Fruit fly (Drosophila melanogaster) whole organism, prepupa: Measurements from ENCODE around the gene dx.

Experiments used
- Blimp-1 ChIP-seq: fragments of 200-800 bp; sonication (Bioruptor generic); optimal IDR thresholded peaks from 3 replicates; lab custom pipeline; 2017; ENCODE audit warnings: missing biosample characterization, missing genetic modification characterization, mild to moderate bottlenecking, moderate library complexity, missing genetic modification reagents
- CG10631 ChIP-seq: fragments of 200-800 bp; sonication (Bioruptor generic); optimal IDR thresholded peaks from 2 replicates; lab custom pipeline; 2016; ENCODE audit warnings: missing biosample characterization, missing genetic modification characterization
- CG11294 ChIP-seq: fragments of 200-800 bp; sonication (Bioruptor generic); IDR thresholded peaks from 2 replicates; pipeline ENCODE4 v1.3.6; 2022; ENCODE audit warnings: missing biosample characterization, missing genetic modification characterization
- CG11762 ChIP-seq: fragments of 200-800 bp; sonication (Bioruptor generic); optimal IDR thresholded peaks from 3 replicates; lab custom pipeline; 2016; ENCODE audit warnings: missing biosample characterization, missing genetic modification characterization; ENCODE audit not compliant: insufficient read depth
- CG11902 ChIP-seq: fragments of 200-800 bp; sonication (Bioruptor generic); optimal IDR thresholded peaks from 3 replicates; lab custom pipeline; 2016; ENCODE audit warnings: missing biosample characterization, missing genetic modification characterization
- CG15336 ChIP-seq: fragments of 200-800 bp; sonication (Bioruptor generic); IDR thresholded peaks from 2 replicates; pipeline ENCODE4 v1.3.6; 2022; ENCODE audit warnings: missing biosample characterization, missing genetic modification characterization
- CG1621 ChIP-seq: fragments of 200-800 bp; sonication (Bioruptor generic); optimal IDR thresholded peaks from 3 replicates; lab custom pipeline; 2018; ENCODE audit warnings: missing biosample characterization, mild to moderate bottlenecking, missing genetic modification characterization
- CG16779 ChIP-seq: fragments of 200-800 bp; sonication (Bioruptor generic); optimal IDR thresholded peaks from 3 replicates; lab custom pipeline; 2017; ENCODE audit warnings: missing biosample characterization, mild to moderate bottlenecking, missing genetic modification characterization
- CG3032 ChIP-seq: fragments of 200-800 bp; optimal IDR thresholded peaks from 2 replicates; lab custom pipeline; 2019; ENCODE audit warnings: missing biosample characterization, mild to moderate bottlenecking, missing genetic modification characterization, moderate library complexity
- CG32006 ChIP-seq: fragments of 200-800 bp; sonication (Bioruptor generic); optimal IDR thresholded peaks from 3 replicates; lab custom pipeline; 2017; ENCODE audit warnings: missing biosample characterization, mild to moderate bottlenecking, missing genetic modification characterization
- CG34406 ChIP-seq: fragments of 200-800 bp; sonication (Bioruptor generic); optimal IDR thresholded peaks from 3 replicates; lab custom pipeline; 2016; ENCODE audit warnings: missing biosample characterization, missing genetic modification characterization
- CG6163 ChIP-seq: fragments of 200-800 bp; sonication (Bioruptor generic); IDR thresholded peaks from 3 replicates; pipeline ENCODE4 v1.3.6; 2022; ENCODE audit warnings: missing biosample characterization, missing genetic modification characterization
- CG6276 ChIP-seq: fragments of 200-800 bp; sonication (Bioruptor generic); optimal IDR thresholded peaks from 2 replicates; lab custom pipeline; 2017; ENCODE audit warnings: missing biosample characterization, mild to moderate bottlenecking, missing genetic modification characterization
- CG6808 ChIP-seq: fragments of 200-800 bp; sonication (Bioruptor generic); optimal IDR thresholded peaks from 3 replicates; lab custom pipeline; 2017; ENCODE audit warnings: missing biosample characterization, missing genetic modification characterization, mild to moderate bottlenecking, moderate library complexity, missing genetic modification reagents
- CG8119 ChIP-seq: fragments of 200-800 bp; sonication (Bioruptor generic); IDR thresholded peaks from 3 replicates; pipeline ENCODE4 v1.3.6; 2022; ENCODE audit warnings: missing biosample characterization, missing genetic modification characterization
- CG8319 ChIP-seq: fragments of 200-800 bp; sonication (Bioruptor generic); optimal IDR thresholded peaks from 3 replicates; lab custom pipeline; 2016; ENCODE audit warnings: missing biosample characterization, missing genetic modification characterization
- CG8632 ChIP-seq: fragments of 200-800 bp; sonication (Bioruptor generic); optimal IDR thresholded peaks from 3 replicates; lab custom pipeline; 2016; ENCODE audit warnings: missing biosample characterization, missing genetic modification characterization
- CG9139 ChIP-seq: fragments of 200-800 bp; sonication (Bioruptor generic); optimal IDR thresholded peaks from 3 replicates; lab custom pipeline; 2017; ENCODE audit warnings: missing biosample characterization, mild to moderate bottlenecking, missing genetic modification characterization
- Eip75B ChIP-seq: fragments of 200-800 bp; sonication (Bioruptor generic); optimal IDR thresholded peaks from 3 replicates; lab custom pipeline; 2016; ENCODE audit warnings: missing biosample characterization, missing genetic modification characterization
- Ets21C ChIP-seq: fragments of 200-800 bp; sonication (Bioruptor generic); optimal IDR thresholded peaks from 3 replicates; lab custom pipeline; 2016; ENCODE audit warnings: missing biosample characterization, missing genetic modification characterization
- Ets96B ChIP-seq: fragments of 200-800 bp; optimal IDR thresholded peaks from 2 replicates; lab custom pipeline; 2019; ENCODE audit warnings: missing biosample characterization, mild to moderate bottlenecking, missing genetic modification characterization, moderate library complexity
- Hr38 ChIP-seq: sonication (Bioruptor generic); optimal IDR thresholded peaks from 2 replicates; lab custom pipeline; 2016; ENCODE audit warnings: missing biosample characterization, missing genetic modification characterization
- Hr39 ChIP-seq: fragments of 200-800 bp; sonication (Bioruptor generic); optimal IDR thresholded peaks from 2 replicates; lab custom pipeline; 2016; ENCODE audit warnings: missing biosample characterization, missing genetic modification characterization
- Hr4 ChIP-seq: fragments of 200-800 bp; sonication (Bioruptor generic); optimal IDR thresholded peaks from 3 replicates; lab custom pipeline; 2016; ENCODE audit warnings: missing biosample characterization, missing genetic modification characterization
- Met ChIP-seq: fragments of 200-800 bp; sonication (Bioruptor generic); optimal IDR thresholded peaks from 3 replicates; lab custom pipeline; 2016; ENCODE audit warnings: missing biosample characterization, missing genetic modification characterization
- OdsH ChIP-seq: fragments of 200-800 bp; sonication (Bioruptor generic); optimal IDR thresholded peaks from 3 replicates; lab custom pipeline; 2016; ENCODE audit warnings: missing biosample characterization, missing genetic modification characterization
- Smox ChIP-seq: fragments of 200-800 bp; sonication (Bioruptor generic); optimal IDR thresholded peaks from 3 replicates; lab custom pipeline; 2016; ENCODE audit warnings: missing biosample characterization, missing genetic modification characterization
- Sox102F ChIP-seq: fragments of 200-800 bp; sonication (Bioruptor generic); optimal IDR thresholded peaks from 2 replicates; lab custom pipeline; 2016; ENCODE audit warnings: missing biosample characterization, mild to moderate bottlenecking, missing genetic modification characterization
- Sox14 ChIP-seq: fragments of 200-800 bp; sonication (Bioruptor generic); optimal IDR thresholded peaks from 3 replicates; lab custom pipeline; 2016; ENCODE audit warnings: missing biosample characterization, missing genetic modification characterization
- Sox15 ChIP-seq: fragments of 200-800 bp; sonication (Bioruptor generic); optimal IDR thresholded peaks from 3 replicates; lab custom pipeline; 2016; ENCODE audit warnings: missing biosample characterization, missing genetic modification characterization
- achi ChIP-seq: fragments of 200-800 bp; sonication (Bioruptor generic); optimal IDR thresholded peaks from 3 replicates; lab custom pipeline; 2016; ENCODE audit warnings: missing biosample characterization, missing genetic modification characterization
- acj6 ChIP-seq: fragments of 200-800 bp; sonication (Bioruptor generic); optimal IDR thresholded peaks from 3 replicates; lab custom pipeline; 2016; ENCODE audit warnings: missing biosample characterization, missing genetic modification characterization
- dsx ChIP-seq: fragments of 200-800 bp; optimal IDR thresholded peaks from 3 replicates; lab custom pipeline; 2019; ENCODE audit warnings: missing biosample characterization, mild to moderate bottlenecking, missing genetic modification characterization, moderate library complexity; ENCODE audit not compliant: poor library complexity, severe bottlenecking
- eg ChIP-seq: fragments of 200-800 bp; sonication (Bioruptor generic); IDR thresholded peaks from 3 replicates; pipeline ENCODE4 v1.3.6; 2022; ENCODE audit warnings: missing biosample characterization, missing genetic modification characterization
- fd59A ChIP-seq: fragments of 200-800 bp; sonication (Bioruptor generic); optimal IDR thresholded peaks from 2 replicates; lab custom pipeline; 2017; ENCODE audit warnings: missing biosample characterization, mild to moderate bottlenecking, missing genetic modification characterization, missing genetic modification reagents
- fd85E ChIP-seq: fragments of 200-800 bp; sonication (Bioruptor generic); optimal IDR thresholded peaks from 3 replicates; lab custom pipeline; 2016; ENCODE audit warnings: missing biosample characterization, missing genetic modification characterization
- fkh ChIP-seq: fragments of 200-800 bp; sonication (Bioruptor generic); optimal IDR thresholded peaks from 3 replicates; lab custom pipeline; 2017; ENCODE audit warnings: missing biosample characterization, mild to moderate bottlenecking, missing genetic modification characterization, moderate library complexity
- lz ChIP-seq: fragments of 200-800 bp; sonication (Bioruptor generic); optimal IDR thresholded peaks from 3 replicates; lab custom pipeline; 2016; ENCODE audit warnings: missing biosample characterization, missing genetic modification characterization
- net ChIP-seq: fragments of 200-800 bp; sonication (Bioruptor generic); optimal IDR thresholded peaks from 3 replicates; lab custom pipeline; 2016; ENCODE audit warnings: missing biosample characterization, missing genetic modification characterization
- pdm3 ChIP-seq: fragments of 200-800 bp; sonication (Bioruptor generic); optimal IDR thresholded peaks from 3 replicates; lab custom pipeline; 2016; ENCODE audit warnings: missing biosample characterization, missing genetic modification characterization
- salr ChIP-seq, 2 experiments: fragments of 200-800 bp; sonication (Bioruptor generic); optimal IDR thresholded peaks; 3 replicates each; lab custom pipeline; 2016 to 2018; ENCODE audit warnings: missing biosample characterization in 2 of 2, missing genetic modification characterization in 2 of 2, mild to moderate bottlenecking in 1 of 2
- spab ChIP-seq: fragments of 200-800 bp; sonication (Bioruptor generic); optimal IDR thresholded peaks from 2 replicates; lab custom pipeline; 2017; ENCODE audit warnings: missing biosample characterization, mild to moderate bottlenecking, missing genetic modification characterization, missing genetic modification reagents
- ss ChIP-seq, 2 experiments: fragments of 200-800 bp; sonication (Bioruptor generic); optimal IDR thresholded peaks; 2 replicates in 1 of 2; 3 replicates in 1 of 2; lab custom pipeline; 2017 to 2018; ENCODE audit warnings: mild to moderate bottlenecking in 2 of 2, missing biosample characterization in 2 of 2, missing genetic modification characterization in 2 of 2, moderate library complexity in 1 of 2

dx gene

dm6 chrX:6549428-6550117, 15.8 kb downstream of the dx start (continued):
- peak; percentile 89 for TF ChIP-seq Ets21C (GFP tag; lab: Kevin White, UChicago)
- peak; percentile 95 for TF ChIP-seq CG3032 (tag; lab: Kevin White, UChicago)
- TF ChIP-seq Sox14 (GFP tag; lab: Kevin White, UChicago): peak; percentile 96
- peak; percentile 97 for TF ChIP-seq Met (GFP tag; lab: Kevin White, UChicago)
- TF ChIP-seq CG11294 (GFP tag; lab: Robert Waterston, UW): peak; percentile 94
- TF ChIP-seq dsx (GFP tag; lab: Kevin White, UChicago): peak; percentile 91
- TF ChIP-seq Hr39: peak; percentile 95
- peak; percentile 95 for TF ChIP-seq acj6
- peak; percentile 94 for TF ChIP-seq CG11762
- peak; percentile 96 for TF ChIP-seq CG10631 (GFP tag; lab: Kevin White, UChicago)
- peak; percentile 89 for TF ChIP-seq CG34406 (GFP tag; lab: Kevin White, UChicago)
- TF ChIP-seq CG11902 (GFP tag; lab: Kevin White, UChicago): peak; percentile 95
- peak; percentile 84 for TF ChIP-seq CG9139 (GFP tag; lab: Kevin White, UChicago)
- TF ChIP-seq fd59A (GFP tag; lab: Kevin White, UChicago): peak; percentile 93
- TF ChIP-seq CG1621 (tag; lab: Kevin White, UChicago): peak; percentile 95
- peak; percentile 96 for TF ChIP-seq CG32006
- peak; percentile 86 for TF ChIP-seq fd85E (GFP tag; lab: Kevin White, UChicago)
- peak; percentile 91 for TF ChIP-seq Sox102F (GFP tag; lab: Kevin White, UChicago)
- TF ChIP-seq ss (GFP tag; optimal IDR thresholded peaks at IDR 0.05; lab: Kevin White, UChicago): peak; percentile 91 to 93

dm6 chrX:6550118-6550502, 16.3 kb downstream of the dx start:
- TF ChIP-seq salr (GFP tag; optimal IDR thresholded peaks at IDR 0.05; lab: Kevin White, UChicago) (no peak), CG16779 (no peak), eg (no peak), spab (GFP tag; lab: Kevin White, UChicago) (no peak), Ets96B (tag; lab: Kevin White, UChicago) (no peak), OdsH (GFP tag; lab: Kevin White, UChicago) (no peak), Sox102F (GFP tag; lab: Kevin White, UChicago) (no peak), pdm3 (GFP tag; lab: Kevin White, UChicago) (no peak), Hr38 (no peak), Sox15 (GFP tag; lab: Kevin White, UChicago) (no peak), CG1621 (tag; lab: Kevin White, UChicago) (no peak), CG34406 (GFP tag; lab: Kevin White, UChicago) (no peak), CG6808 (no peak), Sox14 (GFP tag; lab: Kevin White, UChicago) (no peak)

DNA sequence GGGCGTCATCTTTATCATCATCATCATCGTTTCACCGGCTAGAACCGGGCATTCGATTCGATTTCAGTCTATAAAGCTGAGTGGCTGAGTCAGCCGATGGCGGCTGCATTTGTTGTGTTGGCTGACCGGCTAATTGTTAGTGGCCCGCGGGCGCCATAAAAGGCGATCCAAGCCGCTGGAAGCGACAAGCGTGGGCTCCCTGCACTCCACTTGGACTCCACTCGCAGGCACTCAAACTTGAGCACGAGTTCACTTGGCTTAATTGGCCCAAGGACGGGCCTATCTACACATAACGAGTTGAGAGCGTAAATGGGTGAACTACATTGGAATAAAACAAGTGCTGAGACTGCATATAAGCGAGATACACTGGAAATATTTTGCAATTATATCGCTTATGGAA, 17.7 kb downstream of the dx start:
- TF ChIP-seq salr (GFP tag; optimal IDR thresholded peaks at IDR 0.05; lab: Kevin White, UChicago): no peak
- TF ChIP-seq net: no peak
- TF ChIP-seq Blimp-1 (GFP tag; lab: Kevin White, UChicago): no peak
- TF ChIP-seq ss (GFP tag; optimal IDR thresholded peaks at IDR 0.05; lab: Kevin White, UChicago): no peak
- TF ChIP-seq, all 60 proteins: peak for 0

DNA sequence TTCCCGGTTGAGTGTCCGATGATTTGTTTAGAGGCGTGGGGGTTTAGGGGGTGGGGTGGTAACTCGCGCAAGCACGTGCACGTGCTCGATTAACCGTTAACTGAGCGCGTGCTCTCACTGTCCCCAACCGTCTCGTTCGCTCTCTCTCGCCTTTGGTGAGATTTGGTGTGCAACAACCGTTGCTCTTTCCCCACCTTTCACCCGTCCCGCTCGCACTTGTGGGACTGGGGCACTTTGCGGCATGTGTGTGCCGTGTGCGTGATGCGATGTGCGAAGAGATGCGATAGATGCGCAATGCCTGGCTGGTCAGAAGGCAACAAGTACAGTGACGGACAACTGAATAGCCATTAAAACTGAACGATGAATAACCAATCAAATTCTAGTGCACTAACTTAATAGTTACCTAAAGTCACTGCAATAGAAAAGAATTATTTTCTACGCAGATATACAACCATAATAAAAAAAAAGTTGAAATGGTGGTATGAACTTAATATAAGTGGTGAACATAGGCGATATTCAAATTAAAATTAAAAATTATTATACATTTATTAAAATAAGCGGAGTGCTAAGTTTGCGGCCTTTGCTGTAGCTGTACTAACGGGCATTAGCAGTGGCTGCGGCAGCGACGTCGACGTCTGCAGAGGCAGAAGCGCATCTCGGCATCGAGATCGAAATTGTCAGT, 37.6 kb downstream of the dx start:
- TF ChIP-seq spab (GFP tag; lab: Kevin White, UChicago): peak; percentile 71
- TF ChIP-seq acj6: peak; percentile 76
- peak; percentile 96 for TF ChIP-seq CG8119
- peak; percentile 78 for TF ChIP-seq dsx (GFP tag; lab: Kevin White, UChicago)
- TF ChIP-seq fkh (GFP tag; lab: Kevin White, UChicago): no peak
- peak; percentile 95 for TF ChIP-seq CG15336 (GFP tag; lab: Robert Waterston, UW)
- TF ChIP-seq CG6163 (GFP tag; lab: Robert Waterston, UW): peak; percentile 81
- peak; percentile 31 for TF ChIP-seq CG8319 (GFP tag; lab: Kevin White, UChicago)
- peak; percentile 88 for TF ChIP-seq achi (GFP tag; lab: Kevin White, UChicago)
- TF ChIP-seq CG6276 (GFP tag; lab: Kevin White, UChicago): peak; percentile 97
- peak; percentile 72 for TF ChIP-seq lz
- TF ChIP-seq CG16779: peak; percentile 79
- TF ChIP-seq CG11294 (GFP tag; lab: Robert Waterston, UW): peak; percentile 77
- TF ChIP-seq Eip75B (GFP tag; lab: Kevin White, UChicago): peak; percentile 51
- peak; percentile 64 for TF ChIP-seq Smox (GFP tag; lab: Kevin White, UChicago)
- TF ChIP-seq Hr4 (GFP tag; lab: Kevin White, UChicago): peak; percentile 88
- TF ChIP-seq ss (GFP tag; optimal IDR thresholded peaks at IDR 0.05; lab: Kevin White, UChicago): peak; percentile 72 to 78
- TF ChIP-seq CG8632 (GFP tag; lab: Kevin White, UChicago): peak; percentile 67
